Fruit fly (Drosophila melanogaster) whole organism, embryonic: ENCODE results near the gene Asator.

Experiments used
- CG14050 ChIP-seq: fragments of 200-800 bp; sonication (Bioruptor generic); IDR thresholded peaks from 3 replicates; pipeline ENCODE4 v1.3.6; 2022; ENCODE audit warnings: missing biosample characterization, missing genetic modification characterization
- Oaz ChIP-seq: fragments of 200-800 bp; sonication (Bioruptor generic); IDR thresholded peaks from 2 replicates; pipeline ENCODE4 v1.3.6; 2022; ENCODE audit warnings: missing biosample characterization, missing genetic modification characterization
- Side ChIP-seq: fragments of 200-800 bp; sonication (Bioruptor generic); optimal IDR thresholded peaks from 2 replicates; lab custom pipeline; 2016; ENCODE audit warnings: missing biosample characterization, missing genetic modification characterization

- TF ChIP-seq CG14050 (GFP tag; lab: Robert Waterston, UW) (no peak), Side (no peak), Oaz (GFP tag; lab: Robert Waterston, UW) (no peak)
Observed at dm6 chr4:502510-503087, 13.8 kb upstream of the Asator start.
